Fruit fly (Drosophila melanogaster): ENCODE results near the gene dib.

DNA sequence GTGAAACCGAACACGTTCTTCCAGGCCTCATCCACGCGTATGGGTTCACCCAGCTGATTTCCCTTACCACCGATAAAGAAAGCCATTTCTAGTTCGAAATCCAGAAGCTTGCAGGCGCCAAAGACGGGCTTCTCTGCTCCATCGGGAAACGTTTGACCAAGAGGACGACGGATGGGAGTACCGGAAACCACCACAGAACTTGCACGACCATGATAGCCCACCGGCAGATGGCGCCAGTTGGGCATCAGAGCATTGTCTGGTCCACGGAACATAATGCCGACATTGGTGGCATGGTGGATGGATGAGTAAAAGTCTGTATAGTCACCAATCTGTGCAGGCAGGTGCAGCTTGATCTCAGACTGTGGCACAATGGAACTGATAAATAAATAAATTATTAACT lies 10.6 kb downstream of the dib start:
- no peak for TF ChIP-seq CG8478 (optimal IDR thresholded peaks at IDR 0.05)
- TF ChIP-seq pan (optimal IDR thresholded peaks at IDR 0.05) = no peak

All from whole organism.